Fruit fly (Drosophila melanogaster) whole organism, adult: ENCODE results near the gene CG32085.

Experiments used
- CG11617 ChIP-seq: fragments of 200-800 bp; sonication (Bioruptor generic); optimal IDR thresholded peaks from 2 replicates; lab custom pipeline; 2017; ENCODE audit warnings: mild to moderate bottlenecking, missing biosample characterization, missing genetic modification reagents, missing genetic modification characterization
- CG12768 ChIP-seq: fragments of 200-800 bp; sonication (Bioruptor generic); optimal IDR thresholded peaks from 2 replicates; lab custom pipeline; 2017; ENCODE audit warnings: missing biosample characterization, missing genetic modification characterization, mild to moderate bottlenecking, moderate library complexity, missing genetic modification reagents
- CG14711 ChIP-seq: fragments of 200-800 bp; sonication (Bioruptor generic); optimal IDR thresholded peaks from 2 replicates; lab custom pipeline; 2018; ENCODE audit warnings: missing biosample characterization, mild to moderate bottlenecking, missing genetic modification characterization, moderate library complexity
- CG33017 ChIP-seq: fragments of 200-800 bp; sonication (Bioruptor generic); optimal IDR thresholded peaks from 2 replicates; lab custom pipeline; 2018; ENCODE audit warnings: missing biosample characterization, mild to moderate bottlenecking, missing genetic modification characterization, moderate library complexity
- CG5204 ChIP-seq: fragments of 200-800 bp; sonication (Bioruptor generic); optimal IDR thresholded peaks from 2 replicates; lab custom pipeline; 2016; ENCODE audit warnings: missing biosample characterization, missing genetic modification characterization
- CG7045 ChIP-seq: fragments of 200-800 bp; sonication (Bioruptor generic); optimal IDR thresholded peaks from 2 replicates; lab custom pipeline; 2017; ENCODE audit warnings: missing biosample characterization, mild to moderate bottlenecking, missing genetic modification characterization
- CG7101 ChIP-seq: fragments of 200-800 bp; sonication (Bioruptor generic); optimal IDR thresholded peaks from 2 replicates; lab custom pipeline; 2018; ENCODE audit warnings: missing biosample characterization, mild to moderate bottlenecking, missing genetic modification characterization, moderate library complexity
- Clk ChIP-seq: fragments of 200-800 bp; sonication (Bioruptor generic); optimal IDR thresholded peaks from 2 replicates; lab custom pipeline; 2017; ENCODE audit warnings: missing biosample characterization, missing genetic modification characterization
- Crg-1 ChIP-seq: fragments of 200-800 bp; sonication (Bioruptor generic); optimal IDR thresholded peaks from 2 replicates; lab custom pipeline; 2016; ENCODE audit warnings: missing biosample characterization, missing genetic modification characterization
- Hr96 ChIP-seq: fragments of 200-800 bp; sonication (Bioruptor generic); optimal IDR thresholded peaks from 2 replicates; lab custom pipeline; 2016; ENCODE audit warnings: missing biosample characterization, missing genetic modification characterization
- Mnt ChIP-seq: fragments of 200-800 bp; sonication (Bioruptor generic); optimal IDR thresholded peaks from 2 replicates; lab custom pipeline; 2016; ENCODE audit warnings: missing biosample characterization, mild to moderate bottlenecking, missing genetic modification characterization
- bab1 ChIP-seq: fragments of 200-800 bp; sonication (Bioruptor generic); optimal IDR thresholded peaks from 3 replicates; lab custom pipeline; 2019; ENCODE audit warnings: missing biosample characterization, mild to moderate bottlenecking, missing genetic modification characterization, moderate library complexity
- cic ChIP-seq: fragments of 200-800 bp; sonication (Bioruptor generic); optimal IDR thresholded peaks from 2 replicates; lab custom pipeline; 2017; ENCODE audit warnings: missing biosample characterization, mild to moderate bottlenecking, missing genetic modification characterization, moderate library complexity
- cnc ChIP-seq, 2 experiments: fragments of >200 bp; optimal IDR thresholded peaks; 2 replicates each; lab custom pipeline; 2017
- kay ChIP-seq: fragments of 200-800 bp; sonication (Bioruptor generic); peaks from one replicate; lab custom pipeline; 2016; ENCODE audit warnings: missing biosample characterization, missing genetic modification characterization, borderline replicate concordance
- ovo ChIP-seq: fragments of 200-800 bp; sonication (Bioruptor generic); optimal IDR thresholded peaks from 2 replicates; lab custom pipeline; 2016; ENCODE audit warnings: missing biosample characterization, missing genetic modification characterization
- pad ChIP-seq: fragments of 200-800 bp; sonication (Bioruptor generic); optimal IDR thresholded peaks from 3 replicates; lab custom pipeline; 2017; ENCODE audit warnings: missing biosample characterization, missing genetic modification characterization, mild to moderate bottlenecking, moderate library complexity, missing genetic modification reagents
- tj ChIP-seq: fragments of 200-800 bp; sonication (Bioruptor generic); optimal IDR thresholded peaks from 3 replicates; lab custom pipeline; 2017; ENCODE audit warnings: missing biosample characterization, mild to moderate bottlenecking, missing genetic modification characterization, moderate library complexity
- toe ChIP-seq: fragments of 200-800 bp; sonication (Bioruptor generic); optimal IDR thresholded peaks from 2 replicates; lab custom pipeline; 2016; ENCODE audit warnings: missing biosample characterization, missing genetic modification characterization

Gene CG32085

dm6 chr3L:11707978-11708632 lies 28.0 kb upstream of the CG32085 start, which contains the start of gene CG11658:
Gene CG11658 (minus strand): TSS chr3L:11708553.
- TF ChIP-seq bab1 (peak; percentile 77), Clk (no peak), ovo (GFP tag; lab: Kevin White, UChicago) (no peak), pad (GFP tag; lab: Kevin White, UChicago) (peak; percentile 69), CG14711 (tag; lab: Kevin White, UChicago) (no peak), cic (GFP tag; lab: Kevin White, UChicago) (peak; percentile 73), CG12768 (peak; percentile 54), CG7045 (GFP tag; lab: Kevin White, UChicago) (no peak), CG5204 (GFP tag; lab: Kevin White, UChicago) (no peak), CG11617 (GFP tag; lab: Kevin White, UChicago) (peak; percentile 35), Hr96 (GFP tag; lab: Kevin White, UChicago) (no peak), Mnt (no peak)

dm6 chr3L:11704902-11705546 lies 24.9 kb upstream of the CG32085 start:
- TF ChIP-seq toe (GFP tag; lab: Kevin White, UChicago) (no peak), cnc (optimal IDR thresholded peaks at IDR 0.05; lab: Kevin White, UChicago) (no peak), Clk (no peak), Mnt (no peak), ovo (GFP tag; lab: Kevin White, UChicago) (no peak), kay (GFP tag; lab: Kevin White, UChicago) (no peak), CG11617 (GFP tag; lab: Kevin White, UChicago) (no peak), CG14711 (tag; lab: Kevin White, UChicago) (no peak), bab1 (no peak), cic (GFP tag; lab: Kevin White, UChicago) (no peak), Hr96 (GFP tag; lab: Kevin White, UChicago) (no peak)

dm6 chr3L:11703579-11703978 lies 23.4 kb upstream of the CG32085 start:
- TF ChIP-seq CG12768: no peak
- no peak for TF ChIP-seq CG33017 (tag; lab: Kevin White, UChicago)
- TF ChIP-seq ovo (GFP tag; lab: Kevin White, UChicago): no peak
- no peak for TF ChIP-seq toe (GFP tag; lab: Kevin White, UChicago)
- no peak for TF ChIP-seq tj
- TF ChIP-seq CG11617 (GFP tag; lab: Kevin White, UChicago): no peak
- no peak for TF ChIP-seq Clk
- TF ChIP-seq Mnt: no peak
- TF ChIP-seq Hr96 (GFP tag; lab: Kevin White, UChicago): no peak
- TF ChIP-seq CG5204 (GFP tag; lab: Kevin White, UChicago): no peak
- no peak for TF ChIP-seq bab1
- TF ChIP-seq Crg-1 (GFP tag; lab: Kevin White, UChicago): no peak
- no peak for TF ChIP-seq cnc (optimal IDR thresholded peaks at IDR 0.05; lab: Kevin White, UChicago)
- TF ChIP-seq kay (GFP tag; lab: Kevin White, UChicago): no peak
- no peak for TF ChIP-seq pad (GFP tag; lab: Kevin White, UChicago)
- no peak for TF ChIP-seq CG7101 (tag; lab: Kevin White, UChicago)
- no peak for TF ChIP-seq CG7045 (GFP tag; lab: Kevin White, UChicago)
- no peak for TF ChIP-seq CG14711 (tag; lab: Kevin White, UChicago)

DNA sequence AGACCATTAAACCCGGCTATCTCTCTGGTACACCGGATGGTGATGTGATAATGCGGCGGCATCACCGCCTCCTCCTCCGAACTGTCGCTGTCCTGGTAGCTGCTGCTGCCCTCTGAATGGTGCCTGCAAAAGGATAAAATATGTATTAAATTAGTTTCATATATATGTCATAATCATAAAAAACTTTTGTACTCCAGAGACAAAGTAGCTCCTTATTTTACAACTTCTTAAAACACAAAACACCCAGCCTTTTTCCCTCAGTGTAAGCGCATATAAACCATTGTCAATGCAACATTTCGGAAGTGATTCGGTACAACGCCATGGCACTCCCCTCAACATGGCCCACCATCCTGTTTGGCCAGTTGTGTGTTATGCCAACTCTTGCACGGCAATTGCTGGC lies 21.5 kb upstream of the CG32085 start:
- TF ChIP-seq kay (GFP tag; lab: Kevin White, UChicago) (no peak), Hr96 (GFP tag; lab: Kevin White, UChicago) (no peak), bab1 (no peak), ovo (GFP tag; lab: Kevin White, UChicago) (no peak), pad (GFP tag; lab: Kevin White, UChicago) (no peak), CG11617 (GFP tag; lab: Kevin White, UChicago) (no peak), Crg-1 (GFP tag; lab: Kevin White, UChicago) (no peak), CG5204 (GFP tag; lab: Kevin White, UChicago) (no peak), CG7045 (GFP tag; lab: Kevin White, UChicago) (no peak), cic (GFP tag; lab: Kevin White, UChicago) (no peak), CG14711 (tag; lab: Kevin White, UChicago) (no peak)

- TF ChIP-seq CG12768: no peak
- no peak for TF ChIP-seq kay (GFP tag; lab: Kevin White, UChicago)
- no peak for TF ChIP-seq bab1
- TF ChIP-seq CG7101 (tag; lab: Kevin White, UChicago): no peak
- TF ChIP-seq pad (GFP tag; lab: Kevin White, UChicago): no peak
- TF ChIP-seq Hr96 (GFP tag; lab: Kevin White, UChicago): no peak
- no peak for TF ChIP-seq cnc (optimal IDR thresholded peaks at IDR 0.05; lab: Kevin White, UChicago)
- no peak for TF ChIP-seq cic (GFP tag; lab: Kevin White, UChicago)
- TF ChIP-seq Clk: no peak
Observed at dm6 chr3L:11699163-11699562, 19.0 kb upstream of the CG32085 start, which contains the start of gene Dnai2. Gene Dnai2 (minus strand): TSS chr3L:11699263.
